Fruit fly (Drosophila melanogaster) whole organism, embryonic: ENCODE results near the gene CG10809.
A peak's percentile ranks its signal among the peaks of the same experiment; 100 is the strongest.

Experiments used
- Ada2b ChIP-seq: fragments of 200-800 bp; sonication (Bioruptor generic); IDR thresholded peaks from 2 replicates; pipeline ENCODE4 v1.3.6; 2022; ENCODE audit warnings: missing biosample characterization, missing genetic modification characterization
- BEAF-32 ChIP-seq: fragments of 200-800 bp; sonication (Bioruptor generic); optimal IDR thresholded peaks from 3 replicates; lab custom pipeline; 2017; ENCODE audit warnings: missing biosample characterization, missing genetic modification characterization, mild to moderate bottlenecking, moderate library complexity, missing genetic modification reagents
- CG10979 ChIP-seq: fragments of 200-800 bp; sonication (Bioruptor generic); optimal IDR thresholded peaks from 2 replicates; lab custom pipeline; 2018; ENCODE audit warnings: missing biosample characterization, mild to moderate bottlenecking, missing genetic modification characterization, moderate library complexity
- CG11085 ChIP-seq: fragments of 200-800 bp; sonication (Bioruptor generic); IDR thresholded peaks from 2 replicates; pipeline ENCODE4 v1.3.6; 2022; ENCODE audit warnings: missing biosample characterization, missing genetic modification characterization
- CG12104 ChIP-seq: fragments of 200-800 bp; sonication (Bioruptor generic); optimal IDR thresholded peaks from 3 replicates; lab custom pipeline; 2016; ENCODE audit warnings: missing biosample characterization, missing genetic modification characterization
- CG1233 ChIP-seq: fragments of 200-800 bp; sonication (Bioruptor generic); optimal IDR thresholded peaks from 4 replicates; lab custom pipeline; 2018; ENCODE audit warnings: missing biosample characterization, mild to moderate bottlenecking, missing genetic modification characterization
- CG1647 ChIP-seq: fragments of 200-800 bp; sonication (Bioruptor generic); optimal IDR thresholded peaks from 3 replicates; lab custom pipeline; 2016; ENCODE audit warnings: missing biosample characterization, missing genetic modification characterization
- CG16779 ChIP-seq: fragments of 200-800 bp; sonication (Bioruptor generic); IDR thresholded peaks from 2 replicates; pipeline ENCODE4 v1.3.6; 2022; ENCODE audit warnings: missing biosample characterization, missing genetic modification characterization
- CG17359 ChIP-seq: fragments of 200-800 bp; sonication (Bioruptor generic); optimal IDR thresholded peaks from 3 replicates; lab custom pipeline; 2018; ENCODE audit warnings: missing biosample characterization, mild to moderate bottlenecking, missing genetic modification characterization, moderate library complexity
- CG17385 ChIP-seq: fragments of 200-800 bp; sonication (Bioruptor generic); optimal IDR thresholded peaks from 3 replicates; lab custom pipeline; 2018; ENCODE audit warnings: missing biosample characterization, mild to moderate bottlenecking, missing genetic modification characterization
- CG3065 ChIP-seq: fragments of 200-800 bp; sonication (Bioruptor generic); optimal IDR thresholded peaks from 2 replicates; lab custom pipeline; 2016; ENCODE audit warnings: missing biosample characterization, missing genetic modification characterization
- CG3163 ChIP-seq: fragments of 200-800 bp; sonication (Bioruptor generic); optimal IDR thresholded peaks from 3 replicates; lab custom pipeline; 2016; ENCODE audit warnings: missing biosample characterization, missing genetic modification characterization
- CG4707 ChIP-seq: fragments of 200-800 bp; sonication (Bioruptor generic); optimal IDR thresholded peaks from 2 replicates; lab custom pipeline; 2018; ENCODE audit warnings: missing biosample characterization, mild to moderate bottlenecking, missing genetic modification characterization, moderate library complexity
- CG7372 ChIP-seq: fragments of 200-800 bp; sonication (Bioruptor generic); IDR thresholded peaks from 2 replicates; pipeline ENCODE4 v1.3.6; 2022; ENCODE audit warnings: missing biosample characterization, missing genetic modification characterization
- CTCF ChIP-seq: fragments of 200-800 bp; sonication (Bioruptor generic); optimal IDR thresholded peaks from 2 replicates; lab custom pipeline; 2017; ENCODE audit warnings: missing biosample characterization, mild to moderate bottlenecking, missing genetic modification characterization, moderate library complexity
- Drgx ChIP-seq: fragments of 200-800 bp; sonication (Bioruptor generic); IDR thresholded peaks from 2 replicates; pipeline ENCODE4 v1.3.6; 2022; ENCODE audit warnings: missing biosample characterization, missing genetic modification characterization
- HLH54F ChIP-seq: fragments of 200-800 bp; sonication (Bioruptor generic); optimal IDR thresholded peaks from 3 replicates; lab custom pipeline; 2016; ENCODE audit warnings: missing biosample characterization, missing genetic modification characterization
- HmgD ChIP-seq: fragments of 200-800 bp; sonication (Bioruptor generic); optimal IDR thresholded peaks from 3 replicates; lab custom pipeline; 2016; ENCODE audit warnings: missing biosample characterization, missing genetic modification characterization
- Mrtf ChIP-seq: fragments of 200-800 bp; sonication (Bioruptor generic); IDR thresholded peaks from 3 replicates; pipeline ENCODE4 v1.3.6; 2022; ENCODE audit warnings: missing biosample characterization, missing genetic modification characterization
- Myb ChIP-seq: fragments of 200-800 bp; sonication (Bioruptor generic); optimal IDR thresholded peaks from 2 replicates; lab custom pipeline; 2016; ENCODE audit warnings: missing biosample characterization, missing genetic modification characterization
- NFAT ChIP-seq: fragments of 200-800 bp; sonication (Bioruptor generic); IDR thresholded peaks from 2 replicates; pipeline ENCODE4 v1.3.6; 2022; ENCODE audit warnings: missing biosample characterization, missing genetic modification characterization
- PHDP ChIP-seq: fragments of 200-800 bp; sonication (Bioruptor generic); optimal IDR thresholded peaks from 3 replicates; lab custom pipeline; 2018; ENCODE audit warnings: missing biosample characterization, mild to moderate bottlenecking, missing genetic modification characterization, moderate library complexity
- ase ChIP-seq: fragments of 200-800 bp; sonication (Bioruptor generic); IDR thresholded peaks from 3 replicates; pipeline ENCODE4 v1.3.6; 2022; ENCODE audit warnings: missing biosample characterization, missing genetic modification characterization
- ash1 ChIP-seq: fragments of 200-800 bp; sonication (Bioruptor generic); optimal IDR thresholded peaks from 2 replicates; lab custom pipeline; 2018; ENCODE audit warnings: missing biosample characterization, mild to moderate bottlenecking, missing genetic modification characterization
- az2 ChIP-seq: fragments of 200-800 bp; sonication (Bioruptor generic); optimal IDR thresholded peaks from 3 replicates; lab custom pipeline; 2016; ENCODE audit warnings: missing biosample characterization, missing genetic modification characterization
- bab2 ChIP-seq: fragments of 200-800 bp; sonication (Bioruptor generic); optimal IDR thresholded peaks from 2 replicates; lab custom pipeline; 2016; ENCODE audit warnings: missing biosample characterization, missing genetic modification characterization
- br ChIP-seq: fragments of >200 bp; optimal IDR thresholded peaks from 2 replicates; lab custom pipeline; 2017
- chm ChIP-seq: fragments of 200-800 bp; sonication (Bioruptor generic); IDR thresholded peaks from 2 replicates; pipeline ENCODE4 v1.3.6; 2022; ENCODE audit warnings: missing biosample characterization, missing genetic modification characterization
- crol ChIP-seq: fragments of 200-800 bp; sonication (Bioruptor generic); IDR thresholded peaks from 2 replicates; pipeline ENCODE4 v1.3.6; 2022; ENCODE audit warnings: missing biosample characterization, missing genetic modification characterization
- crp ChIP-seq, 2 experiments: fragments of 200-800 bp; sonication (Bioruptor generic); optimal IDR thresholded peaks; 2 replicates in 1 of 2; 3 replicates in 1 of 2; lab custom pipeline; 2017; ENCODE audit warnings: missing biosample characterization in 2 of 2, missing genetic modification characterization in 2 of 2, mild to moderate bottlenecking in 1 of 2, moderate library complexity in 1 of 2
- fd96Cb ChIP-seq: fragments of 200-800 bp; sonication (Bioruptor generic); optimal IDR thresholded peaks from 2 replicates; lab custom pipeline; 2018; ENCODE audit warnings: missing biosample characterization, mild to moderate bottlenecking, missing genetic modification characterization, moderate library complexity
- ftz-f1 ChIP-seq: fragments of 200-800 bp; sonication (Bioruptor generic); optimal IDR thresholded peaks from 2 replicates; lab custom pipeline; 2016; ENCODE audit warnings: missing biosample characterization, missing genetic modification characterization
- gcm2 ChIP-seq: fragments of 200-800 bp; sonication (Bioruptor generic); optimal IDR thresholded peaks from 2 replicates; lab custom pipeline; 2016; ENCODE audit warnings: missing biosample characterization, missing genetic modification characterization
- grau ChIP-seq: fragments of 200-800 bp; optimal IDR thresholded peaks from 3 replicates; lab custom pipeline; 2019; ENCODE audit warnings: missing biosample characterization, mild to moderate bottlenecking, missing genetic modification characterization, moderate library complexity
- gro ChIP-seq: fragments of 200-800 bp; sonication (Bioruptor generic); optimal IDR thresholded peaks from 2 replicates; lab custom pipeline; 2016; ENCODE audit warnings: missing biosample characterization, missing genetic modification characterization
- inv ChIP-seq: fragments of 200-800 bp; sonication (Bioruptor generic); IDR thresholded peaks from 2 replicates; pipeline ENCODE4 v1.3.6; 2022; ENCODE audit warnings: missing biosample characterization, missing genetic modification characterization; ENCODE audit not compliant: partially characterized antibody
- kah ChIP-seq: fragments of 200-800 bp; sonication (Bioruptor generic); optimal IDR thresholded peaks from 2 replicates; lab custom pipeline; 2018; ENCODE audit warnings: missing biosample characterization, mild to moderate bottlenecking, missing genetic modification characterization
- lab ChIP-seq: fragments of 200-800 bp; sonication (Bioruptor generic); optimal IDR thresholded peaks from 3 replicates; lab custom pipeline; 2017; ENCODE audit warnings: missing biosample characterization, missing genetic modification characterization, mild to moderate bottlenecking, moderate library complexity, missing genetic modification reagents
- lbe ChIP-seq: fragments of 200-800 bp; sonication (Bioruptor generic); optimal IDR thresholded peaks from 2 replicates; lab custom pipeline; 2016; ENCODE audit warnings: missing biosample characterization, mild to moderate bottlenecking, missing genetic modification characterization
- mam ChIP-seq: fragments of 200-800 bp; sonication (Bioruptor generic); optimal IDR thresholded peaks from 3 replicates; lab custom pipeline; 2016; ENCODE audit warnings: missing biosample characterization, missing genetic modification characterization
- mirr ChIP-seq: fragments of 200-800 bp; sonication (Bioruptor generic); optimal IDR thresholded peaks from 3 replicates; lab custom pipeline; 2018; ENCODE audit warnings: missing biosample characterization, mild to moderate bottlenecking, missing genetic modification characterization
- onecut ChIP-seq: fragments of 200-800 bp; sonication (Bioruptor generic); IDR thresholded peaks from 2 replicates; pipeline ENCODE4 v1.3.6; 2022; ENCODE audit warnings: missing biosample characterization, missing genetic modification characterization
- peb ChIP-seq: fragments of 200-800 bp; sonication (Bioruptor generic); IDR thresholded peaks from 2 replicates; pipeline ENCODE4 v1.3.6; 2022; ENCODE audit warnings: missing biosample characterization, missing genetic modification characterization
- pfk ChIP-seq: fragments of 200-800 bp; sonication (Bioruptor generic); optimal IDR thresholded peaks from 2 replicates; lab custom pipeline; 2018; ENCODE audit warnings: missing biosample characterization, mild to moderate bottlenecking, missing genetic modification characterization, moderate library complexity
- pita ChIP-seq: fragments of 200-800 bp; sonication (Bioruptor generic); optimal IDR thresholded peaks from 2 replicates; lab custom pipeline; 2017; ENCODE audit warnings: missing biosample characterization, mild to moderate bottlenecking, missing genetic modification characterization
- pnt ChIP-seq: fragments of 200-800 bp; sonication (Bioruptor generic); optimal IDR thresholded peaks from 3 replicates; lab custom pipeline; 2016; ENCODE audit warnings: missing biosample characterization, missing genetic modification characterization
- psq ChIP-seq: fragments of 200-800 bp; sonication (Bioruptor generic); optimal IDR thresholded peaks from 2 replicates; lab custom pipeline; 2017; ENCODE audit warnings: missing biosample characterization, missing genetic modification characterization
- shn ChIP-seq: fragments of 200-800 bp; sonication (Bioruptor generic); optimal IDR thresholded peaks from 3 replicates; lab custom pipeline; 2016; ENCODE audit warnings: missing biosample characterization, missing genetic modification characterization
- trh ChIP-seq: fragments of 200-800 bp; sonication (Bioruptor generic); optimal IDR thresholded peaks from 2 replicates; lab custom pipeline; 2016; ENCODE audit warnings: missing biosample characterization, missing genetic modification characterization
- twi ChIP-seq: fragments of 200-800 bp; optimal IDR thresholded peaks from 2 replicates; lab custom pipeline; 2019; ENCODE audit warnings: missing biosample characterization, mild to moderate bottlenecking, missing genetic modification characterization, moderate library complexity
- zen2 ChIP-seq: fragments of 200-800 bp; sonication (Bioruptor generic); IDR thresholded peaks from 3 replicates; pipeline ENCODE4 v1.3.6; 2022; ENCODE audit warnings: missing biosample characterization, missing genetic modification characterization; ENCODE audit not compliant: partially characterized antibody

CG10809 gene

dm6 chr3L:9854583-9855519, 4.8 kb downstream of the CG10809 start, which contains the start of gene RasGAP1 (continued):
- TF ChIP-seq kah (GFP tag; lab: Kevin White, UChicago) (no peak), PHDP (no peak), trh (GFP tag; lab: Kevin White, UChicago) (no peak), lab (GFP tag; lab: Kevin White, UChicago) (peak; percentile 4), onecut (GFP tag; lab: Robert Waterston, UW) (no peak), CG17385 (GFP tag; lab: Kevin White, UChicago) (peak; percentile 83), bab2 (GFP tag; lab: Kevin White, UChicago) (no peak), fd96Cb (tag; lab: Kevin White, UChicago) (no peak), crp (GFP tag; optimal IDR thresholded peaks at IDR 0.05; lab: Kevin White, UChicago) (no peak), CG3163 (GFP tag; lab: Kevin White, UChicago) (no peak), lbe (peak; percentile 0), CG16779 (GFP tag; lab: Robert Waterston, UW) (no peak), ftz-f1 (GFP tag; lab: Kevin White, UChicago) (no peak), gro (GFP tag; lab: Kevin White, UChicago) (peak; percentile 33), Myb (GFP tag; lab: Kevin White, UChicago) (peak; percentile 9), CG1647 (GFP tag; lab: Kevin White, UChicago) (no peak), CG10979 (tag; lab: Kevin White, UChicago) (no peak), pnt (no peak), shn (GFP tag; lab: Kevin White, UChicago) (peak; percentile 11), CG11085 (no peak), CG17359 (no peak), az2 (GFP tag; lab: Kevin White, UChicago) (no peak), Mrtf (GFP tag; lab: Robert Waterston, UW) (no peak), HLH54F (GFP tag; lab: Kevin White, UChicago) (peak; percentile 4), BEAF-32 (GFP tag; lab: Kevin White, UChicago) (peak; percentile 61), mirr (no peak), CG4707 (GFP tag; lab: Kevin White, UChicago) (no peak), chm (peak; percentile 52), mam (GFP tag; lab: Kevin White, UChicago) (no peak), grau (tag; lab: Kevin White, UChicago) (no peak), pita (no peak), NFAT (no peak), ash1 (GFP tag; lab: Kevin White, UChicago) (no peak), twi (no peak), inv (GFP tag; lab: Robert Waterston, UW) (peak; percentile 28; the same call in 1 of the 2 replicates), ase (GFP tag; lab: Robert Waterston, UW) (no peak), gcm2 (no peak), CG7372 (GFP tag; lab: Robert Waterston, UW) (no peak), HmgD (peak; percentile 84), peb (GFP tag; lab: Robert Waterston, UW) (no peak), psq (GFP tag; lab: Kevin White, UChicago) (peak; percentile 15), crol (GFP tag; lab: Robert Waterston, UW) (no peak), CTCF (GFP tag; lab: Kevin White, UChicago) (peak; percentile 5), Ada2b (no peak), CG12104 (GFP tag; lab: Kevin White, UChicago) (no peak), Drgx (no peak), CG3065 (GFP tag; lab: Kevin White, UChicago) (no peak), CG1233 (GFP tag; lab: Kevin White, UChicago) (no peak), pfk (GFP tag; lab: Kevin White, UChicago) (no peak), br (no peak), zen2 (GFP tag; lab: Robert Waterston, UW) (no peak)
